Worm (Caenorhabditis elegans) whole organism, early embryonic: ENCODE results near the gene srr-9.

Source experiments
- B0310.2 ChIP-seq: sonication (generic microtip); optimal IDR thresholded peaks from 2 replicates; lab custom pipeline; 2016; ENCODE audit warnings: mild to moderate bottlenecking, missing genetic modification characterization, missing compliant biosample characterization
- F13C5.2 ChIP-seq: sonication (generic microtip); optimal IDR thresholded peaks from 2 replicates; lab custom pipeline; 2017; ENCODE audit warnings: mild to moderate bottlenecking, missing genetic modification characterization, inconsistent platforms, missing compliant biosample characterization
- aly-1 ChIP-seq: sonication (generic microtip); optimal IDR thresholded peaks from 2 replicates; lab custom pipeline; 2016; ENCODE audit warnings: missing genetic modification characterization, missing compliant biosample characterization
- ama-1 ChIP-seq: fragments of 150-350 bp; optimal IDR thresholded peaks from 2 replicates; lab custom pipeline; 2014
- ceh-13 ChIP-seq: fragments of 200-800 bp; sonication (Bioruptor generic); optimal IDR thresholded peaks from 2 replicates; lab custom pipeline; 2018; ENCODE audit warnings: mild to moderate bottlenecking, missing genetic modification characterization, missing compliant biosample characterization
- ceh-36 ChIP-seq: sonication (generic microtip); optimal IDR thresholded peaks from 2 replicates; lab custom pipeline; 2016; ENCODE audit warnings: missing genetic modification characterization, inconsistent platforms, missing compliant biosample characterization
- ets-7 ChIP-seq: sonication (generic microtip); optimal IDR thresholded peaks from 2 replicates; lab custom pipeline; 2016; ENCODE audit warnings: missing genotype, missing genetic modification characterization, missing compliant biosample characterization
- flt-1 ChIP-seq: fragments of 200-800 bp; sonication (Bioruptor generic); IDR thresholded peaks from 2 replicates; pipeline ENCODE4 v1.3.6; 2022; ENCODE audit warnings: missing genetic modification characterization, missing compliant biosample characterization
- hmbx-1 ChIP-seq: sonication (generic microtip); optimal IDR thresholded peaks from 2 replicates; lab custom pipeline; 2016; ENCODE audit warnings: mild to moderate bottlenecking, missing genetic modification characterization, missing compliant biosample characterization
- hmg-4 ChIP-seq: fragments of 200-800 bp; sonication (Bioruptor generic); optimal IDR thresholded peaks from 2 replicates; lab custom pipeline; 2018; ENCODE audit warnings: mild to moderate bottlenecking, missing genetic modification characterization, missing compliant biosample characterization
- hnd-1 ChIP-seq: sonication (generic microtip); optimal IDR thresholded peaks from 2 replicates; lab custom pipeline; 2016; ENCODE audit warnings: missing genetic modification characterization, missing compliant biosample characterization
- pes-1 ChIP-seq: fragments of 200-800 bp; sonication (Bioruptor generic); IDR thresholded peaks from 2 replicates; pipeline ENCODE4 v1.3.6; 2022; ENCODE audit warnings: missing genetic modification reagents, missing genetic modification characterization, missing compliant biosample characterization
- scrt-1 ChIP-seq: fragments of 200-800 bp; sonication (Bioruptor generic); IDR thresholded peaks from 2 replicates; pipeline ENCODE4 v1.3.6; 2022; ENCODE audit warnings: missing genetic modification characterization, missing compliant biosample characterization
- sea-1 ChIP-seq: fragments of 200-800 bp; sonication (Bioruptor generic); conservative IDR thresholded peaks from 2 replicates; pipeline ENCODE4 v1.3.6; 2022; ENCODE audit warnings: missing genetic modification characterization, missing compliant biosample characterization
- tbx-11 ChIP-seq: fragments of 200-800 bp; sonication (Bioruptor generic); IDR thresholded peaks from 2 replicates; pipeline ENCODE4 v1.3.6; 2022; ENCODE audit warnings: missing genetic modification characterization, missing compliant biosample characterization
- tbx-37 ChIP-seq: fragments of 200-800 bp; sonication (Bioruptor generic); conservative IDR thresholded peaks from 2 replicates; pipeline ENCODE4 v1.3.6; 2022; ENCODE audit warnings: missing genetic modification reagents, missing genetic modification characterization, missing compliant biosample characterization
- tra-4 ChIP-seq: sonication (generic microtip); optimal IDR thresholded peaks from 2 replicates; lab custom pipeline; 2017; ENCODE audit warnings: missing genetic modification characterization, missing compliant biosample characterization

Gene srr-9

DNA sequence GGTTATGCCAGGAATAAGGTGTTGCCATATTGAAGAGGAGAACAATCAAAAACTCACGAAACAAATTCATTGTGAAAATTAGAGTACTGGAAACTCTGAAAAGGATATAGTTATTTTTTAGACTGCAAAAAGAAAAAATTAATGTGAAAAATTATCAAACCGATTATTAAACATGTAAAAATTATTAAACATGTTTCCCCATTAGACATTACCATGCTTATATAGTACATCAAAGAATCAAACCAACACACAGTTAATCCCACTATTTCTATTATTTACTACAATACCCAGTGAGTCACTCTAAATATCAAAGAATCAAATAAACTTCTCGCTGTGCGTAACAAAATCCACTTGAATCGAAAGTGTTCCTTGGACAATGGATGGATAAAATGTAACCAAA is 24.7 kb upstream of the srr-9 start, which contains the start of gene ZK105.13:
Gene ZK105.13 (minus strand): TSS at position 101 of the 400 bp plus-strand sequence.
- TF ChIP-seq hnd-1 (no peak), hmg-4 (GFP tag; lab: Kevin White, UChicago) (no peak), pes-1 (GFP tag; lab: Robert Waterston, UW) (no peak), F13C5.2 (tag; lab: Kevin White, UChicago) (no peak), ets-7 (tag; lab: Kevin White, UChicago) (no peak), hmbx-1 (tag; lab: Kevin White, UChicago) (no peak), tra-4 (no peak), B0310.2 (no peak), ama-1 (lab: Kevin White, UChicago) (no peak), scrt-1 (GFP tag; lab: Robert Waterston, UW) (no peak), flt-1 (GFP tag; lab: Robert Waterston, UW) (no peak), ceh-13 (GFP tag; lab: Kevin White, UChicago) (no peak), tbx-11 (GFP tag; lab: Robert Waterston, UW) (no peak), sea-1 (GFP tag; lab: Robert Waterston, UW) (no peak), ceh-36 (tag; lab: Kevin White, UChicago) (no peak), aly-1 (tag; lab: Kevin White, UChicago) (no peak), tbx-37 (no peak)

DNA sequence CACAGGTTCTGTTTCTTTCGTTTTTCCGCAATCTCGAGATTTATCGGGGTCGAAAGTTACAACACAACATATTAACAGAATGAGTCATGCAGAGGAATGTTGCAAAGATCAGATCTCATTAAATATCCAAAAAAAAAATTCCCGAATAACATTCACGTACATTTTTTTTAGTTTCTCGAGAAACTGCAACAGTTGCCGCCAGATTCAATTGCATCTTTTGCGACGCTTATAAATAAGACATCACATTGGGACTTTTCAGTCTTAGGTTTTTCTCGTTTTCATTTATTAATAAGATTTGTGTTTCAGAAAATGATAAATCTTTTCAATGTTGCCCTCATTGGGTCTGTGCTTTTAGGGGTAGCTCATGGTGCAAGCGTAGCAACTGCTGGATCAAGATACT is 24.1 kb upstream of the srr-9 start, which contains the start of gene ZK105.1:
Gene ZK105.1 (plus strand): TSS at position 301 of the 400 bp plus-strand sequence.
- TF ChIP-seq scrt-1 (GFP tag; lab: Robert Waterston, UW) (no peak), sea-1 (GFP tag; lab: Robert Waterston, UW) (no peak), tbx-37 (no peak), B0310.2 (no peak), ceh-13 (GFP tag; lab: Kevin White, UChicago) (no peak), ceh-36 (tag; lab: Kevin White, UChicago) (no peak), hnd-1 (no peak), flt-1 (GFP tag; lab: Robert Waterston, UW) (no peak), tbx-11 (GFP tag; lab: Robert Waterston, UW) (no peak), ets-7 (tag; lab: Kevin White, UChicago) (no peak), hmbx-1 (tag; lab: Kevin White, UChicago) (no peak), ama-1 (lab: Kevin White, UChicago) (no peak), pes-1 (GFP tag; lab: Robert Waterston, UW) (no peak), aly-1 (tag; lab: Kevin White, UChicago) (no peak), F13C5.2 (tag; lab: Kevin White, UChicago) (no peak), tra-4 (no peak), hmg-4 (GFP tag; lab: Kevin White, UChicago) (no peak)

DNA sequence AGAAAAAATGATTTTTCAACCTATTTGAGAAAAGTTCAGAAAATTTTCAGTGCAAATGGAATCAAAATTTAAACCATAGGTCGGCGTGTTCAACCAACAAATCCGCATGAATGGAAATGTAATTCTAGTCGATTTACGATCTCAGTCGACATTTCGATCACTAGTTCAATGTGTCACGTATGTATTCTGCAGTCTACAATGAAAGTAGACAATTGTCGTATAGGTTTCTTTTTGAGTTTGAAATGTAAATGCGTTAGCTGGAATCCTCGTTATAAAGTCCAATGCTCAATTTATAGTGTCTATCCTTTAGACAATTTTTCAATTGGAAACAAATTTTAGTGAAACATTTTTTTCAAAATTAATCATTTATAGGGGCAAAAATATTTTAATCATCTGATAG is 21.8 kb upstream of the srr-9 start, which contains the start of gene ZK105.12:
Gene ZK105.12 (minus strand): TSS at position 101 of the 400 bp plus-strand sequence.
- TF ChIP-seq hmbx-1 (tag; lab: Kevin White, UChicago) (no peak), pes-1 (GFP tag; lab: Robert Waterston, UW) (no peak), aly-1 (tag; lab: Kevin White, UChicago) (no peak), F13C5.2 (tag; lab: Kevin White, UChicago) (no peak), hnd-1 (no peak), tbx-37 (no peak), tra-4 (no peak), ets-7 (tag; lab: Kevin White, UChicago) (no peak), ama-1 (lab: Kevin White, UChicago) (no peak), B0310.2 (no peak), hmg-4 (GFP tag; lab: Kevin White, UChicago) (no peak), ceh-36 (tag; lab: Kevin White, UChicago) (no peak), flt-1 (GFP tag; lab: Robert Waterston, UW) (no peak), sea-1 (GFP tag; lab: Robert Waterston, UW) (no peak), tbx-11 (GFP tag; lab: Robert Waterston, UW) (no peak), scrt-1 (GFP tag; lab: Robert Waterston, UW) (no peak), ceh-13 (GFP tag; lab: Kevin White, UChicago) (no peak)

DNA sequence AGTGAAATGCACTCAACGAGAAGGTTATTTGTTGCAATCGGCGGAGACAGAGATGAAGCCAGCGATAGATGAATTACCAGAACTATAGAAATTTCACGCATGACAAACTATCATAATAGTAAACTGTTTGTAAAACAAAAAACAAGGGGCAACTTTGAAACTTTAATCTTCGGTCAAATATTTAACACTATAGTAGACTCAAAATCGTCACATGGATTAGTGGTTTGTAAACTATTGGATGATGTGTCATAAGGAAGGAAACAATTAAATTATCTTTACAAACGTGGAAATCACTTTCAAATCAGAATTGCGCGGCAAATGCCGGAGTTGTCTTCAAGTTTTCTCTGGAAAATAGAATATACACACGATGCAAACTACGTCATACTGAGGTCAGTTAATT is 20.2 kb upstream of the srr-9 start, which contains the start of gene ZK105.5:
Gene ZK105.5 (minus strand): TSS at position 101 of the 400 bp plus-strand sequence.
- TF ChIP-seq hmg-4 (GFP tag; lab: Kevin White, UChicago) (no peak), ceh-13 (GFP tag; lab: Kevin White, UChicago) (no peak), tbx-37 (no peak), ceh-36 (tag; lab: Kevin White, UChicago) (no peak), pes-1 (GFP tag; lab: Robert Waterston, UW) (no peak), hmbx-1 (tag; lab: Kevin White, UChicago) (no peak), aly-1 (tag; lab: Kevin White, UChicago) (no peak), tra-4 (no peak), ama-1 (lab: Kevin White, UChicago) (no peak), ets-7 (tag; lab: Kevin White, UChicago) (no peak), hnd-1 (no peak), scrt-1 (GFP tag; lab: Robert Waterston, UW) (no peak), B0310.2 (no peak), tbx-11 (GFP tag; lab: Robert Waterston, UW) (no peak), F13C5.2 (tag; lab: Kevin White, UChicago) (no peak), flt-1 (GFP tag; lab: Robert Waterston, UW) (no peak), sea-1 (GFP tag; lab: Robert Waterston, UW) (no peak)

DNA sequence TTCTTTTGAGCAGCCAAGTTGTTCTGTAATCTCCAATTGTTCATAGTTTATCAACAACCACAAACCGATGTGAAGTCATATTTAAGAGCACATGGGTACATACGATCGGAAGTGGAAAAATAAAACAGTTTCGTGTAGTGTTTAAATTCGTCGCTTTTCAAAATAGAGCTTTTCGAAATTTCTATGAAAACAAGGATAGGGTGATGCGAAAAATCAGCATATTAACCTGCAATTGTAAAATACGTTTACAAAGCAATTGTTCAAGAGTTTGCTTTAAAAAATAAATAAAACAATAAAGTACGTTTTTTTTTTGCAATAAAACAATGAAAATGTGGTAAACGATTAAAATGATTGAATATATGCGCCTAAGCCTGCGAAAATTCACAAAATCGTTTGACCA is 15.9 kb upstream of the srr-9 start, which contains the start of gene ZK105.14:
Gene ZK105.14 (minus strand): TSS at position 101 of the 400 bp plus-strand sequence.
- TF ChIP-seq hnd-1 (no peak), tbx-11 (GFP tag; lab: Robert Waterston, UW) (no peak), ceh-36 (tag; lab: Kevin White, UChicago) (no peak), aly-1 (tag; lab: Kevin White, UChicago) (no peak), B0310.2 (no peak), ceh-13 (GFP tag; lab: Kevin White, UChicago) (no peak)

DNA sequence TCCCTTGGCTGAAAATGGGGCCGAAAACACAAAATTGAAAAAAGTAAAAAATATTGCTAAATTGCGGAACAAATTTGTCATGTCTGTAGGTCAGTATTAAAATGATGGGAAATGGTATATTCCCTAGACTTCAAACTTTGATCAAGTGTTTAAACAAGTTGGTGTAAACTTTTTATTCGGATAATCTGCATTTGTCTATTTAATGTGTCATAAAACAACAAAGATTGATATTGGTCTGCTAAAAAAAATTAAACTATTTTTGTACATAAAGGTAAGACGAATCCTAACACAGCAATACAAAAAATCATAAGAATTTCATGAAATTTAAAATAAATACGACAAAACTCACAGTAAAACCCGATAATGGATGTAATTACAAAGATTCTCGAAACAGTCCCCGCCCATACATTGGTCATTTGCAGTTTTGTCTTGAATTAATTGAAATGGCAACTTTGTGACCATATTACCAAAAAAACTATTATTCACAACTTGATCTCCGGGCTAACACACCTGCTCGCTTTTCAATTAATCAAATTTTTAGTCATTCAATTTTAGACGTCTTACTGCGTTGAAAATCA is 13.8 kb upstream of the srr-9 start, which contains the start of the genes ZK105.6 and ZK105.8:
Gene ZK105.6 (minus strand): TSS at position 101 of the 578 bp plus-strand sequence.
Gene ZK105.8 (plus strand): TSS at position 528 of the 578 bp plus-strand sequence.
- TF ChIP-seq hmg-4 (GFP tag; lab: Kevin White, UChicago) (no peak), scrt-1 (GFP tag; lab: Robert Waterston, UW) (no peak), B0310.2 (no peak), ama-1 (lab: Kevin White, UChicago) (no peak), tbx-11 (GFP tag; lab: Robert Waterston, UW) (no peak), hmbx-1 (tag; lab: Kevin White, UChicago) (no peak), F13C5.2 (tag; lab: Kevin White, UChicago) (no peak), aly-1 (tag; lab: Kevin White, UChicago) (no peak), ceh-36 (tag; lab: Kevin White, UChicago) (no peak), sea-1 (GFP tag; lab: Robert Waterston, UW) (no peak)
